Fruit fly (Drosophila melanogaster): Measurements from ENCODE around the gene CG3149.

The CG3149 gene

dm6 chrX:5724744-5725185, 29.8 kb upstream of the CG3149 start:
- TF ChIP-seq Vsx2 (GFP tag; optimal IDR thresholded peaks at IDR 0.05; ENCODE audit: partially characterized antibody) (no peak), lola (GFP tag; optimal IDR thresholded peaks at IDR 0.05) (no peak), Sp1 (GFP tag; optimal IDR thresholded peaks at IDR 0.05) (no peak), rgr (GFP tag; optimal IDR thresholded peaks at IDR 0.05) (peak; percentile 69), Abd-B (GFP tag; optimal IDR thresholded peaks at IDR 0.05) (no peak), GATAd (GFP tag; optimal IDR thresholded peaks at IDR 0.05) (no peak), brk (GFP tag; optimal IDR thresholded peaks at IDR 0.05) (no peak), Dfd (GFP tag; optimal IDR thresholded peaks at IDR 0.05) (no peak), CG9705 (GFP tag; optimal IDR thresholded peaks at IDR 0.05) (no peak), Myc (optimal IDR thresholded peaks at IDR 0.05) (no peak), sage (GFP tag; optimal IDR thresholded peaks at IDR 0.05) (no peak), Hr78 (GFP tag; optimal IDR thresholded peaks at IDR 0.05) (no peak), ey (GFP tag; optimal IDR thresholded peaks at IDR 0.05) (peak; percentile 74), N (GFP tag; optimal IDR thresholded peaks at IDR 0.05) (no peak), br (GFP tag; optimal IDR thresholded peaks at IDR 0.05) (peak; percentile 57), fru (GFP tag; optimal IDR thresholded peaks at IDR 0.05) (peak; percentile 70), Mio (GFP tag; optimal IDR thresholded peaks at IDR 0.05) (no peak), usp (GFP tag; optimal IDR thresholded peaks at IDR 0.05) (no peak), jim (GFP tag; optimal IDR thresholded peaks at IDR 0.05) (no peak), OdsH (GFP tag; optimal IDR thresholded peaks at IDR 0.05) (peak; percentile 34), dl (GFP tag; optimal IDR thresholded peaks at IDR 0.05; ENCODE audit: insufficient read depth in 1 of 2, partially characterized antibody in 2 of 2) (no peak), foxo (GFP tag; optimal IDR thresholded peaks at IDR 0.05) (peak in 1 of 2 experiments; percentile 76), tai (GFP tag; optimal IDR thresholded peaks at IDR 0.05) (no peak), sv (GFP tag; optimal IDR thresholded peaks at IDR 0.05) (no peak), dsf (GFP tag; optimal IDR thresholded peaks at IDR 0.05; ENCODE audit: borderline replicate concordance) (no peak), dmrt93B (GFP tag; optimal IDR thresholded peaks at IDR 0.05) (peak; percentile 38), CG32264 (GFP tag; optimal IDR thresholded peaks at IDR 0.05) (no peak), Dif (GFP tag; optimal IDR thresholded peaks at IDR 0.05; ENCODE audit: partially characterized antibody) (no peak), Hr83 (GFP tag; optimal IDR thresholded peaks at IDR 0.05; ENCODE audit: poor library complexity, severe bottlenecking) (no peak), HLH106 (tag; optimal IDR thresholded peaks at IDR 0.05) (no peak), Jra (GFP tag; optimal IDR thresholded peaks at IDR 0.05) (no peak), Rel (GFP tag; optimal IDR thresholded peaks at IDR 0.05) (no peak), Rel (tag; optimal IDR thresholded peaks at IDR 0.05) (no peak), h (GFP tag; optimal IDR thresholded peaks at IDR 0.05) (peak; percentile 70), CrebA (GFP tag; optimal IDR thresholded peaks at IDR 0.05; ENCODE audit: borderline replicate concordance) (no peak), woc (GFP tag; optimal IDR thresholded peaks at IDR 0.05) (peak; percentile 42), Hnf4 (GFP tag; optimal IDR thresholded peaks at IDR 0.05) (peak; percentile 60), psq (GFP tag; optimal IDR thresholded peaks at IDR 0.05) (peak; percentile 27)

dm6 chrX:5724151-5724699, 29.2 kb upstream of the CG3149 start:
- TF ChIP-seq fru (GFP tag; optimal IDR thresholded peaks at IDR 0.05) (no peak), Dif (GFP tag; optimal IDR thresholded peaks at IDR 0.05; ENCODE audit: partially characterized antibody) (no peak), Mio (GFP tag; optimal IDR thresholded peaks at IDR 0.05) (no peak), dsf (GFP tag; optimal IDR thresholded peaks at IDR 0.05; ENCODE audit: borderline replicate concordance) (no peak), usp (GFP tag; optimal IDR thresholded peaks at IDR 0.05) (no peak), h (GFP tag; optimal IDR thresholded peaks at IDR 0.05) (no peak), CG9705 (GFP tag; optimal IDR thresholded peaks at IDR 0.05) (no peak), psq (GFP tag; optimal IDR thresholded peaks at IDR 0.05) (no peak), Dfd (GFP tag; optimal IDR thresholded peaks at IDR 0.05) (no peak), HLH106 (tag; optimal IDR thresholded peaks at IDR 0.05) (no peak), Sp1 (GFP tag; optimal IDR thresholded peaks at IDR 0.05) (no peak), Hnf4 (GFP tag; optimal IDR thresholded peaks at IDR 0.05) (no peak), sv (GFP tag; optimal IDR thresholded peaks at IDR 0.05) (no peak), CG32264 (GFP tag; optimal IDR thresholded peaks at IDR 0.05) (no peak), Myc (optimal IDR thresholded peaks at IDR 0.05) (no peak), OdsH (GFP tag; optimal IDR thresholded peaks at IDR 0.05) (no peak), Hr83 (GFP tag; optimal IDR thresholded peaks at IDR 0.05; ENCODE audit: poor library complexity, severe bottlenecking) (no peak), N (GFP tag; optimal IDR thresholded peaks at IDR 0.05) (no peak)

Data from whole organism, wandering third instar larva.